Worm (Caenorhabditis elegans) whole organism, young adult: Measurements from ENCODE around the gene T04A6.2.
"Not testable (repeated sequence)": the region's sequence is repeated elsewhere in the genome, so short reads cannot be mapped to it uniquely, and the experiment has no call there.

Experiments
- B0019.2 ChIP-seq: fragments of 200-800 bp; sonication (Bioruptor generic); conservative IDR thresholded peaks from 2 replicates; pipeline ENCODE4 v1.3.6; 2022; ENCODE audit warnings: missing genetic modification reagents, missing genetic modification characterization, missing compliant biosample characterization
- D2030.7 ChIP-seq: fragments of 200-800 bp; sonication (Bioruptor generic); IDR thresholded peaks from 2 replicates; pipeline ENCODE4 v1.3.6; 2022; ENCODE audit warnings: missing genetic modification reagents, missing genetic modification characterization, missing compliant biosample characterization
- K11D2.4 ChIP-seq: fragments of 200-800 bp; sonication (Bioruptor generic); IDR thresholded peaks from 2 replicates; pipeline ENCODE4 v1.3.6; 2022; ENCODE audit warnings: missing genetic modification reagents, missing genetic modification characterization, missing compliant biosample characterization
- T07F8.4 ChIP-seq: sonication (generic microtip); optimal IDR thresholded peaks from 2 replicates; lab custom pipeline; 2016; ENCODE audit warnings: mild to moderate bottlenecking, missing genetic modification characterization, moderate library complexity, missing compliant biosample characterization
- Y53G8AR.9 ChIP-seq: fragments of 200-800 bp; sonication (Bioruptor generic); conservative IDR thresholded peaks from 2 replicates; pipeline ENCODE4 v1.3.6; 2022; ENCODE audit warnings: missing genetic modification reagents, missing genetic modification characterization, missing compliant biosample characterization
- ama-1 ChIP-seq, 3 experiments: fragments of 150-350 bp in 1 of 3; sonication (generic microtip) in 2 of 3; optimal IDR thresholded peaks; 2 replicates each; lab custom pipeline; 2014 to 2018; ENCODE audit warnings: missing biosample characterization in 2 of 3, missing genetic modification characterization in 2 of 3, missing genetic modification reagents in 2 of 3
- atf-7 ChIP-seq: sonication (generic microtip); optimal IDR thresholded peaks from 2 replicates; lab custom pipeline; 2017; ENCODE audit warnings: mild to moderate bottlenecking, missing genetic modification characterization, missing compliant biosample characterization
- attf-3 ChIP-seq: fragments of 200-800 bp; sonication (Bioruptor generic); conservative IDR thresholded peaks from 2 replicates; pipeline ENCODE4 v1.3.6; 2022; ENCODE audit warnings: missing genetic modification reagents, missing genetic modification characterization, missing compliant biosample characterization
- bed-1 ChIP-seq: fragments of 200-800 bp; sonication (Bioruptor generic); IDR thresholded peaks from 2 replicates; pipeline ENCODE4 v1.3.6; 2022; ENCODE audit warnings: missing genetic modification reagents, missing genetic modification characterization, missing compliant biosample characterization
- ceh-100 ChIP-seq: fragments of 200-800 bp; sonication (Bioruptor generic); IDR thresholded peaks from 2 replicates; pipeline ENCODE4 v1.3.6; 2022; ENCODE audit warnings: missing genetic modification reagents, missing genetic modification characterization, missing compliant biosample characterization
- ceh-40 ChIP-seq: fragments of 200-800 bp; sonication (Bioruptor generic); IDR thresholded peaks from 2 replicates; pipeline ENCODE4 v1.3.6; 2022; ENCODE audit warnings: missing genetic modification characterization, missing compliant biosample characterization
- dox-1 ChIP-seq: fragments of 200-800 bp; sonication (Bioruptor generic); IDR thresholded peaks from 2 replicates; pipeline ENCODE4 v1.3.6; 2022; ENCODE audit warnings: missing genetic modification reagents, missing genetic modification characterization, missing compliant biosample characterization
- ets-4 ChIP-seq: fragments of 200-800 bp; sonication (Bioruptor generic); optimal IDR thresholded peaks from 2 replicates; lab custom pipeline; 2018; ENCODE audit warnings: mild to moderate bottlenecking, missing genetic modification characterization, missing compliant biosample characterization
- hmg-20 ChIP-seq: fragments of 200-800 bp; sonication (Bioruptor generic); IDR thresholded peaks from 2 replicates; pipeline ENCODE4 v1.3.6; 2022; ENCODE audit warnings: missing genetic modification reagents, missing genetic modification characterization, missing compliant biosample characterization
- hrde-1 ChIP-seq: sonication (generic microtip); optimal IDR thresholded peaks from 2 replicates; lab custom pipeline; 2016; ENCODE audit warnings: missing genetic modification characterization, mild to moderate bottlenecking, missing compliant biosample characterization, moderate library complexity, missing genotype, missing genetic modification reagents, borderline replicate concordance
- lin-40 ChIP-seq: sonication (generic microtip); optimal IDR thresholded peaks from 2 replicates; lab custom pipeline; 2016; ENCODE audit warnings: missing genetic modification characterization, mild to moderate bottlenecking, missing compliant biosample characterization, missing genotype, missing genetic modification reagents
- madf-6 ChIP-seq: fragments of 200-800 bp; sonication (Bioruptor generic); IDR thresholded peaks from 2 replicates; pipeline ENCODE4 v1.3.6; 2022; ENCODE audit warnings: missing genetic modification reagents, missing genetic modification characterization, missing compliant biosample characterization
- mxl-1 ChIP-seq: sonication (generic microtip); optimal IDR thresholded peaks from 2 replicates; lab custom pipeline; 2016; ENCODE audit warnings: missing genetic modification characterization, missing compliant biosample characterization
- nhr-90 ChIP-seq: sonication (generic microtip); optimal IDR thresholded peaks from 2 replicates; lab custom pipeline; 2016; ENCODE audit warnings: missing genotype, mild to moderate bottlenecking, missing genetic modification characterization, missing compliant biosample characterization
- pha-4 ChIP-seq: fragments of 150-350 bp; sonication (generic microtip); optimal IDR thresholded peaks from 2 replicates; lab custom pipeline; 2014; ENCODE audit warnings: missing biosample characterization, missing genetic modification reagents, missing genetic modification characterization
- sdz-38 ChIP-seq: sonication (generic microtip); optimal IDR thresholded peaks from 2 replicates; lab custom pipeline; 2016; ENCODE audit warnings: missing genotype, missing genetic modification characterization, missing compliant biosample characterization
- sea-2 ChIP-seq: fragments of 200-800 bp; sonication (Bioruptor generic); IDR thresholded peaks from 2 replicates; pipeline ENCODE4 v1.3.6; 2022; ENCODE audit warnings: missing genetic modification characterization, missing compliant biosample characterization
- snpc-1.3 ChIP-seq: sonication (generic microtip); optimal IDR thresholded peaks from 2 replicates; lab custom pipeline; 2017; ENCODE audit warnings: missing genetic modification characterization, mild to moderate bottlenecking, missing compliant biosample characterization, antibody characterized with exemption, moderate library complexity, missing genotype, missing genetic modification reagents; ENCODE audit not compliant: insufficient read depth
- tbx-9 ChIP-seq: sonication (generic microtip); optimal IDR thresholded peaks from 2 replicates; lab custom pipeline; 2016; ENCODE audit warnings: borderline replicate concordance, missing genetic modification characterization, inconsistent platforms, missing compliant biosample characterization
- zfh-2 ChIP-seq: fragments of 200-800 bp; sonication (Bioruptor generic); conservative IDR thresholded peaks from 2 replicates; pipeline ENCODE4 v1.3.6; 2022; ENCODE audit warnings: missing genetic modification reagents, missing genetic modification characterization, missing compliant biosample characterization
- ztf-25 ChIP-seq: fragments of 200-800 bp; sonication (Bioruptor generic); IDR thresholded peaks from 2 replicates; pipeline ENCODE4 v1.3.6; 2022; ENCODE audit warnings: missing genetic modification reagents, missing genetic modification characterization, missing compliant biosample characterization
- ztf-6 ChIP-seq: fragments of 200-800 bp; sonication (Bioruptor generic); IDR thresholded peaks from 2 replicates; pipeline ENCODE4 v1.3.6; 2022; ENCODE audit warnings: missing genetic modification reagents, missing genetic modification characterization, missing compliant biosample characterization

T04A6.2 gene

DNA sequence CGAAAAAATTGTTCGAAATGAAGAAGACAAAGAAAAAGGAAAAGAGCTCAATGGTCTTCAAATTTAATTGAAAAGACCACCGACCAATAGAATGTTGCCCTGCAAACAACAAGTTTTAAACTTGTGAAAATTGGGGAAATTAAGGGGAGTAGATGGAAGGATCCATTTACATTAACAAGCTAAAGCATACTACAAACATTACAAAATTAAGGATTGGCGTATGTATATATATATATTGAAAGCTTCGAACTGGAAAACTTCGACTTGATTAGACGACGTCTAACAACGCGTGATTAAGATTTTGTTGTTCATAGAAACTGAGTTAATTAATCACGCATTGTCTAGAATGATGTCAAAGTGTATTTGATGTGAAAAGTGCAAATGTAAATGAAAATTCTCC lies 26.4 kb upstream of the T04A6.2 start, which contains the start of gene R13A5.15:
Gene R13A5.15 (minus strand): TSS at position 101 of the 400 bp plus-strand sequence.
- TF ChIP-seq B0019.2 (GFP tag; lab: Robert Waterston, UW) (no peak), hmg-20 (GFP tag; lab: Robert Waterston, UW) (no peak)
- TF ChIP-seq, all 124 proteins: peak for 0

DNA sequence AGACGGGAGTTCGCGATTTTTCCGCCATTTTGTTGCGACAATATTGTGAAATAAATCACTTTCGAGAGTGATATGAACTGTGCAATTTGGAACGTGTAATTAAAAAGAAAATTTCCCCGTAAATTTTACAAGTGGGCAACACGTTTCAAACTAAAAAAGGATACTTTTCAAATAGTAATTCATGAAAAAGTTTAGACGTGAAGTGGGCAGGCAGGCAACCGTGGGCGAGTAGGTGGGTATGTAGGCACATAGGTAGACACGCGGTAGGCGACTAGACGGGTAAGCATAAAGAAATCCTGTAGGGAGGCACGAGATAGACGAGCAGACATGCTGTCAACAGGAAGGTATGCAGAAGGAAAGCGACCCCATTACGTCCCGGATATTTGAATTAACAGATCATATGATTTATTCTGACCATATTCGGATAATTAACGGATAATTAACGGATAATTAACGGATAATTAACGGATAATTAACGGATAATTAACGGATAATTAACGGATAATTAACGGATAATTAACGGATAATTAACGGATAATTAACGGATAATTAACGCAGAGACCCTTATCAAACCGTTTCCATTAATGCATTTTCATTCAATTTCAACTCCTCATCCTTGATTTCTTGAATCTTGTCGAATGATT lies 21.2 kb upstream of the T04A6.2 start, which contains the start of gene R13A5.11:
Gene R13A5.11 (minus strand): TSS at position 51 of the 644 bp plus-strand sequence.
- TF ChIP-seq ama-1 (optimal IDR thresholded peaks at IDR 0.05; lab: Kevin White, UChicago) (no peak), ama-1 (GFP tag; optimal IDR thresholded peaks at IDR 0.05; lab: Kevin White, UChicago) (no peak), ets-4 (GFP tag; lab: Kevin White, UChicago) (no peak), sdz-38 (no peak), hrde-1 (no peak), pha-4 (tag; lab: Kevin White, UChicago) (no peak), ceh-40 (GFP tag; lab: Robert Waterston, UW) (no peak)
- TF ChIP-seq, all 124 proteins: peak for 0

ce11 chrIII:7594482-7594881 lies 20.1 kb upstream of the T04A6.2 start, which contains the start of gene Y80D4G.2:
TSS of gene Y80D4G.2 (minus strand) at chrIII:7594582.
- TF ChIP-seq Y53G8AR.9, madf-6, dox-1 (GFP tag; lab: Robert Waterston, UW): not testable (repeated sequence)

- TF ChIP-seq attf-3 (GFP tag; lab: Robert Waterston, UW): peak; percentile 86
- TF ChIP-seq, all 124 proteins: peak for 1; not testable (repeated sequence) for 123
Measured at ce11 chrIII:7601084-7601483, 13.5 kb upstream of the T04A6.2 start.

ce11 chrIII:7608223-7608622 lies 6.4 kb upstream of the T04A6.2 start, which contains the start of gene T04A6.3:
TSS of gene T04A6.3 (minus strand) at chrIII:7608323.
- TF ChIP-seq atf-7 (tag; lab: Kevin White, UChicago) (no peak), attf-3 (GFP tag; lab: Robert Waterston, UW) (no peak), lin-40 (no peak), sea-2 (no peak), K11D2.4 (GFP tag; lab: Robert Waterston, UW) (no peak), mxl-1 (no peak), snpc-1.3 (tag; lab: Kevin White, UChicago) (no peak), tbx-9 (tag; lab: Kevin White, UChicago) (no peak)

ce11 chrIII:7609168-7609567 lies 5.5 kb upstream of the T04A6.2 start, which contains the start of gene nsph-4.3:
TSS of gene nsph-4.3 (minus strand) at chrIII:7609268.
- no peak for TF ChIP-seq ztf-25 (GFP tag; lab: Robert Waterston, UW)
- TF ChIP-seq T07F8.4 (tag; lab: Kevin White, UChicago): no peak

- TF ChIP-seq zfh-2: no peak
- TF ChIP-seq nhr-90: no peak
Measured at ce11 chrIII:7616228-7616627, 1.6 kb downstream of the T04A6.2 start, which contains the start of gene T04A6.1. TSS of gene T04A6.1 (plus strand) at chrIII:7616528.

DNA sequence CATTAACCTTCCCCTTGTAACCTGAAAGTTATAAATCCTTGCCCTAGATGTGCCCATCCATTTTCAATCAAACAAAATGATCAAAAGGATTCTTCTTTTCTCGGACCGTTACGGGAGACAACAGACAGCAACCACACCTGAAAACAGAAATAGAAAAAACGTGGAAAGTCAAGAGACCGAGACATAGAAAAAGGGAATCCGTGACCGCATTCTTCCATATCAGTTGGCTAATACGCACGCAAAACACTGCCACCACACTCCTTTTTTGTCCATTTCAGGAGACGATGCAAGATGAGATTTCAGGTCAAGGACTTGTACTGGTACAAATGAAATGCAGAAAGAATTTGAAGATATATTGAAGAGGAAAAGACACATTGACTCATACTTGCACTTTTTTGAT lies 3.7 kb downstream of the T04A6.2 start:
- no peak for TF ChIP-seq ceh-100 (GFP tag; lab: Robert Waterston, UW)
- no peak for TF ChIP-seq ztf-6
- no peak for TF ChIP-seq lin-40
- TF ChIP-seq bed-1 (GFP tag; lab: Robert Waterston, UW): no peak
- TF ChIP-seq atf-7 (tag; lab: Kevin White, UChicago): no peak
- TF ChIP-seq D2030.7 (GFP tag; lab: Robert Waterston, UW): no peak
